Worm (Caenorhabditis elegans) whole organism, midembryonic: ENCODE data around the gene del-10.

Experiments used
- flt-1 ChIP-seq: fragments of 200-800 bp; sonication (Bioruptor generic); IDR thresholded peaks from 2 replicates; pipeline ENCODE4 v1.3.6; 2022; ENCODE audit warnings: missing genetic modification characterization, missing compliant biosample characterization
- med-1 ChIP-seq: sonication (generic microtip); optimal IDR thresholded peaks from 2 replicates; lab custom pipeline; 2017; ENCODE audit warnings: missing genetic modification characterization, mild to moderate bottlenecking, missing compliant biosample characterization, antibody characterized with exemption, missing genetic modification reagents; ENCODE audit not compliant: insufficient read depth

DNA sequence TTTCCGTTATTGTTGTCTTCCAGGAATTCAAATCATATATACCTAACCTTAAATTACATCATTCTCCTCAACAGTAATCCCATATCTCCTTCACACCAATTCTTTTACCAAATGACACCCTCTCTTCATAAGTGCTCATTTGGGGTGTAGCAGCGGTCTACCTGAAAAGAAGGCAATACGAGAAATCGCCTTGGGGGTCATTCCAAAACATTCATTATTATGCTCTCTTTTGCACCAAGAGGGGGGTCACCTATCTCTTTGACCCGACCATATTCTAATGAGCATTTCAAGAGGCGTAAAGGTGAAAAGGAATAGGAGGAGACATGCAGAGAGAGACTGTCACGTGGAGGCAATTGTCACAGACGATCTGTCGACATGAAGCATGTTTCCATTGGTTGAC, 45.1 kb downstream of the del-10 start:
- TF ChIP-seq med-1 (GFP tag; lab: Kevin White, UChicago) (no peak), flt-1 (GFP tag; lab: Robert Waterston, UW) (no peak)
